Worm (Caenorhabditis elegans): Measurements from ENCODE around the gene C15C8.6.

Gene C15C8.6

ce11 chrV:12773222-12773621, 21.9 kb upstream of the C15C8.6 start, which contains the start of gene ZC455.1:
Gene ZC455.1 (plus strand): TSS chrV:12773522.
- TF ChIP-seq lin-35 (GFP tag; optimal IDR thresholded peaks at IDR 0.05) = no peak
- TF ChIP-seq F23B12.7 (tag; optimal IDR thresholded peaks at IDR 0.05; ENCODE audit: insufficient read depth) = no peak
- no peak for TF ChIP-seq B0336.3 (GFP tag; IDR thresholded peaks at IDR 0.05)
- no peak for TF ChIP-seq gei-17 (GFP tag; optimal IDR thresholded peaks at IDR 0.05)

- no peak for TF ChIP-seq attf-5 (GFP tag; optimal IDR thresholded peaks at IDR 0.05)
- TF ChIP-seq F23B12.7 (tag; optimal IDR thresholded peaks at IDR 0.05; ENCODE audit: insufficient read depth) = no peak
These were observed 17.6 kb upstream of the C15C8.6 start, which contains the start of gene srt-43 for ce11 chrV:12768946-12769345. Gene srt-43 (plus strand): TSS chrV:12769246.

- no peak for TF ChIP-seq nhr-80 (tag; optimal IDR thresholded peaks at IDR 0.05)
- TF ChIP-seq Y67H2A.10 (GFP tag; conservative IDR thresholded peaks at IDR 0.05) = no peak
- TF ChIP-seq ceh-79 (tag; optimal IDR thresholded peaks at IDR 0.05) = no peak
- TF ChIP-seq mxl-1 (tag; optimal IDR thresholded peaks at IDR 0.05) = no peak
- no peak for TF ChIP-seq cebp-1 (GFP tag; IDR thresholded peaks at IDR 0.05)
- peak; percentile 80 for TF ChIP-seq cebp-1 (tag; optimal IDR thresholded peaks at IDR 0.05)
- no peak for TF ChIP-seq chd-7 (tag; optimal IDR thresholded peaks at IDR 0.05)
- TF ChIP-seq zfh-2 (GFP tag; conservative IDR thresholded peaks at IDR 0.05) = no peak
- TF ChIP-seq lin-54 (GFP tag; optimal IDR thresholded peaks at IDR 0.05) = peak; percentile 35
- no peak for TF ChIP-seq hmg-1.2 (GFP tag; IDR thresholded peaks at IDR 0.05)
- no peak for TF ChIP-seq let-526 (GFP tag; IDR thresholded peaks at IDR 0.05)
- TF ChIP-seq tbp1 (GFP tag; optimal IDR thresholded peaks at IDR 0.05) = peak; percentile 15
- no peak for TF ChIP-seq bed-2 (GFP tag; IDR thresholded peaks at IDR 0.05)
- peak; percentile 64 for TF ChIP-seq attf-3 (GFP tag; conservative IDR thresholded peaks at IDR 0.05)
- TF ChIP-seq F57C9.4 (tag; optimal IDR thresholded peaks at IDR 0.05) = no peak
- no peak for TF ChIP-seq F49E8.2 (tag; optimal IDR thresholded peaks at IDR 0.05; ENCODE audit: insufficient read depth)
- no peak for TF ChIP-seq B0035.1 (tag; optimal IDR thresholded peaks at IDR 0.05)
- TF ChIP-seq hlh-12 (tag; optimal IDR thresholded peaks at IDR 0.05) = no peak
- peak; percentile 91 for TF ChIP-seq efl-1 (GFP tag; optimal IDR thresholded peaks at IDR 0.05)
- TF ChIP-seq F39B2.1 (GFP tag; IDR thresholded peaks at IDR 0.05) = no peak
- TF ChIP-seq nhr-120 (GFP tag; IDR thresholded peaks at IDR 0.05) = no peak
- TF ChIP-seq mcd-1 (GFP tag; IDR thresholded peaks at IDR 0.05) = no peak
- TF ChIP-seq rec-8 (tag; optimal IDR thresholded peaks at IDR 0.05) = no peak
- TF ChIP-seq unc-130 (GFP tag; optimal IDR thresholded peaks at IDR 0.05) = no peak
- no peak for TF ChIP-seq attf-6 (GFP tag; IDR thresholded peaks at IDR 0.05)
- TF ChIP-seq him-1 (tag; optimal IDR thresholded peaks at IDR 0.05) = no peak
- TF ChIP-seq madf-8 (GFP tag; conservative IDR thresholded peaks at IDR 0.05) = peak; percentile 60
- TF ChIP-seq snpc-4 (GFP tag; optimal IDR thresholded peaks at IDR 0.05) = no peak
- peak in 1 of 4 experiments; percentile 43 for TF ChIP-seq snpc-4 (tag; optimal IDR thresholded peaks at IDR 0.05)
- TF ChIP-seq hmg-20 (GFP tag; IDR thresholded peaks at IDR 0.05) = no peak
- TF ChIP-seq snpc-3.4 (tag; optimal IDR thresholded peaks at IDR 0.05) = peak; percentile 42
- no peak for TF ChIP-seq Y53F4B.3 (GFP tag; IDR thresholded peaks at IDR 0.05)
- no peak for TF ChIP-seq F22D6.2 (tag; optimal IDR thresholded peaks at IDR 0.05)
- TF ChIP-seq aptf-3 (GFP tag; IDR thresholded peaks at IDR 0.05) = no peak
- no peak for TF ChIP-seq sea-2 (GFP tag; IDR thresholded peaks at IDR 0.05)
- TF ChIP-seq D2030.7 (GFP tag; IDR thresholded peaks at IDR 0.05) = 0 out of 2 replicates have a peak, but pooled peaks have one; percentile 35
- TF ChIP-seq dpl-1 (GFP tag; optimal IDR thresholded peaks at IDR 0.05) = peak; percentile 51
- no peak for TF ChIP-seq nfya-2 (GFP tag; IDR thresholded peaks at IDR 0.05)
- no peak for TF ChIP-seq ceh-100 (GFP tag; IDR thresholded peaks at IDR 0.05)
- peak; percentile 10 for TF ChIP-seq xnd-1 (tag; optimal IDR thresholded peaks at IDR 0.05)
These were observed 12.1 kb upstream of the C15C8.6 start, which contains the start of the genes abcf-1 and scc-3 for ce11 chrV:12763291-12763995. Gene abcf-1 (minus strand): TSS chrV:12763375. Gene scc-3 (plus strand): TSS chrV:12763945.

All from whole organism, young adult.